Fruit fly (Drosophila melanogaster): Measurements from ENCODE around the gene CG3281.

CG3281 gene

DNA sequence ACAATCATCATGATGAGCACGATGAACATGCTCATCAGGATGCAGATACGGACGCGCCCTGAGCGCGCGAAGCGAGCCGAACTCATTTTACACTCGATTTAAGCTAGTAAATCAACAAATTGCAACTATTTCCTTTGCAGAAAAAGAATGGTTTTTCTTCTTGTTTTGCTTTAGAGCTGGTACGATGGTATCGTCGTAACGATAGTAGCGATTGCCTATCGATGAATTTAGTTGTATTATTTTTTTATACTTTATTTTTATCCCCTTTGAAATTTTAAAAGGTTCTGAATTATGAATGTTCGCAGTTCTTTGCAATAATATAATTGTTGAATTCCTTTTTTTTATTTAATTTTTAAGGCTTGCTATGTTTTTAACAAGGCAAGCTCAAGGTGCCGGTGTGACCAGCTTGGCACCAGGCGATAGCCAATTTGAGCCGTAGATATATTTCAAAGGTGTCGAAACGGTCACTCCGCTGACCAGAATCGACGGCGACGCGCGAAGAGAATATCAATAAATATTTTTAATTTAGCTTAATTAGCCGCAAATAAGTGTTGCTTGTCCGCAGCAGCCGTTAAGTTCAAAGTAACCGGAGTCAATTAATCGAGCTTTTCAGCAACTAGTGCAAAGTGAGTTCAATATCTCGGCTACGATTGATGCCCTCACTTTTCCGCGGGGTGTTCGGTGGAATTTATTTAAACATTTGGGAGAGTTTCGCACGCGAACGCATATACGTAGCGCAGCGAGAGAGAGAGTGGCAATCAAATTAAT is 4.8 kb upstream of the CG3281 start, which contains the start of the genes CG12213 and GC1 (continued):
- TF ChIP-seq lilli (GFP tag; optimal IDR thresholded peaks at IDR 0.05) (peak; percentile 61), Bgb (GFP tag; IDR thresholded peaks at IDR 0.05; ENCODE audit: partially characterized antibody) (peak; percentile 98), trem (tag; optimal IDR thresholded peaks at IDR 0.05) (peak; percentile 93), Ets97D (GFP tag; optimal IDR thresholded peaks at IDR 0.05) (peak; percentile 68), CG11723 (GFP tag; optimal IDR thresholded peaks at IDR 0.05) (no peak), CG32772 (GFP tag; IDR thresholded peaks at IDR 0.05) (no peak), CG11695 (GFP tag; IDR thresholded peaks at IDR 0.05) (no peak), CG31388 (GFP tag; optimal IDR thresholded peaks at IDR 0.05) (no peak), CG18262 (tag; optimal IDR thresholded peaks at IDR 0.05) (peak; percentile 38), hkb (optimal IDR thresholded peaks at IDR 0.05) (no peak), hkb (GFP tag; IDR thresholded peaks at IDR 0.05) (no peak), MBD-R2 (GFP tag; IDR thresholded peaks at IDR 0.05) (peak; percentile 62), psq (GFP tag; optimal IDR thresholded peaks at IDR 0.05) (no peak), disco-r (GFP tag; optimal IDR thresholded peaks at IDR 0.05) (no peak), gfzf (GFP tag; optimal IDR thresholded peaks at IDR 0.05) (peak; percentile 93), vvl (GFP tag; IDR thresholded peaks at IDR 0.05) (peak; percentile 10; the same call in 1 of the 2 replicates), CG42726 (GFP tag; IDR thresholded peaks at IDR 0.05; ENCODE audit: partially characterized antibody) (peak; percentile 97), B-H2 (GFP tag; optimal IDR thresholded peaks at IDR 0.05) (no peak), CG10321 (GFP tag; IDR thresholded peaks at IDR 0.05) (no peak), nau (GFP tag; optimal IDR thresholded peaks at IDR 0.05) (no peak), pros (GFP tag; optimal IDR thresholded peaks at IDR 0.05) (no peak), CG1024 (GFP tag; IDR thresholded peaks at IDR 0.05) (no peak), CG17829 (tag; optimal IDR thresholded peaks at IDR 0.05) (peak; percentile 65), Dad (GFP tag; optimal IDR thresholded peaks at IDR 0.05) (peak; percentile 10), Oaz (GFP tag; IDR thresholded peaks at IDR 0.05) (no peak), Abd-B (GFP tag; optimal IDR thresholded peaks at IDR 0.05) (no peak), otp (GFP tag; IDR thresholded peaks at IDR 0.05) (no peak; the same call in 2 of the 3 replicates), C15 (GFP tag; IDR thresholded peaks at IDR 0.05) (no peak), Blimp-1 (GFP tag; optimal IDR thresholded peaks at IDR 0.05) (no peak), Xrp1 (GFP tag; IDR thresholded peaks at IDR 0.05) (no peak), dmrt99B (tag; optimal IDR thresholded peaks at IDR 0.05) (no peak), Atf6 (GFP tag; IDR thresholded peaks at IDR 0.05) (no peak), CG4617 (GFP tag; optimal IDR thresholded peaks at IDR 0.05; ENCODE audit: borderline replicate concordance) (peak; percentile 65), Gsc (GFP tag; IDR thresholded peaks at IDR 0.05) (no peak), CG18599 (GFP tag; optimal IDR thresholded peaks at IDR 0.05) (no peak), Elba2 (GFP tag; optimal IDR thresholded peaks at IDR 0.05) (peak; percentile 6), CG6254 (GFP tag; optimal IDR thresholded peaks at IDR 0.05) (no peak), Doc3 (GFP tag; IDR thresholded peaks at IDR 0.05; ENCODE audit: partially characterized antibody) (peak; percentile 99), insv (GFP tag; optimal IDR thresholded peaks at IDR 0.05) (peak in 1 of 2 experiments; percentile 24), CG5180 (GFP tag; optimal IDR thresholded peaks at IDR 0.05) (no peak), ems (GFP tag; optimal IDR thresholded peaks at IDR 0.05) (peak; percentile 34), hbn (GFP tag; IDR thresholded peaks at IDR 0.05; ENCODE audit: partially characterized antibody) (peak; percentile 98), gcm (GFP tag; optimal IDR thresholded peaks at IDR 0.05) (no peak), CG17568 (GFP tag; optimal IDR thresholded peaks at IDR 0.05) (no peak), CG13287 (GFP tag; IDR thresholded peaks at IDR 0.05; ENCODE audit: partially characterized antibody) (peak; percentile 99), az2 (GFP tag; optimal IDR thresholded peaks at IDR 0.05) (no peak), CG4282 (GFP tag; optimal IDR thresholded peaks at IDR 0.05) (no peak), NC2β (GFP tag; optimal IDR thresholded peaks at IDR 0.05) (no peak), CG2875 (GFP tag; optimal IDR thresholded peaks at IDR 0.05) (no peak)
